Fruit fly (Drosophila melanogaster) whole organism, embryonic: Measurements from ENCODE around the gene CG10512.

Experiments
- Adf1 ChIP-seq: fragments of 200-800 bp; sonication (Bioruptor generic); IDR thresholded peaks from 2 replicates; pipeline ENCODE4 v1.3.6; 2022; ENCODE audit warnings: missing biosample characterization, missing genetic modification characterization
- CG10209 ChIP-seq: fragments of 200-800 bp; sonication (Bioruptor generic); optimal IDR thresholded peaks from 3 replicates; lab custom pipeline; 2017; ENCODE audit warnings: missing biosample characterization, mild to moderate bottlenecking, missing genetic modification characterization, missing genetic modification reagents
- CG13123 ChIP-seq: fragments of 200-800 bp; sonication (Bioruptor generic); optimal IDR thresholded peaks from 2 replicates; lab custom pipeline; 2016; ENCODE audit warnings: missing biosample characterization, missing genetic modification characterization
- CG13424 ChIP-seq: fragments of 200-800 bp; sonication (Bioruptor generic); optimal IDR thresholded peaks from 2 replicates; lab custom pipeline; 2019; ENCODE audit warnings: missing biosample characterization, mild to moderate bottlenecking, missing genetic modification characterization, moderate library complexity
- CG13624 ChIP-seq: fragments of 200-800 bp; sonication (Bioruptor generic); optimal IDR thresholded peaks from 2 replicates; lab custom pipeline; 2016; ENCODE audit warnings: missing biosample characterization, missing genetic modification characterization
- CG14050 ChIP-seq: fragments of 200-800 bp; sonication (Bioruptor generic); IDR thresholded peaks from 3 replicates; pipeline ENCODE4 v1.3.6; 2022; ENCODE audit warnings: missing biosample characterization, missing genetic modification characterization
- CG15269 ChIP-seq: fragments of 200-800 bp; sonication (Bioruptor generic); optimal IDR thresholded peaks from 2 replicates; lab custom pipeline; 2018; ENCODE audit warnings: missing biosample characterization, mild to moderate bottlenecking, missing genetic modification characterization, moderate library complexity
- CG17361 ChIP-seq: fragments of 200-800 bp; sonication (Bioruptor generic); IDR thresholded peaks from 3 replicates; pipeline ENCODE4 v1.3.6; 2022; ENCODE audit warnings: missing biosample characterization, missing genetic modification characterization
- CG17802 ChIP-seq: fragments of 200-800 bp; sonication (Bioruptor generic); optimal IDR thresholded peaks from 2 replicates; lab custom pipeline; 2018; ENCODE audit warnings: missing biosample characterization, mild to moderate bottlenecking, missing genetic modification characterization, moderate library complexity
- CG17829 ChIP-seq: fragments of 200-800 bp; optimal IDR thresholded peaks from 2 replicates; lab custom pipeline; 2019; ENCODE audit warnings: missing biosample characterization, mild to moderate bottlenecking, missing genetic modification characterization, moderate library complexity
- CG1792 ChIP-seq: fragments of 200-800 bp; sonication (Bioruptor generic); optimal IDR thresholded peaks from 2 replicates; lab custom pipeline; 2016; ENCODE audit warnings: missing biosample characterization, missing genetic modification characterization
- CG18262 ChIP-seq: fragments of 200-800 bp; optimal IDR thresholded peaks from 3 replicates; lab custom pipeline; 2019; ENCODE audit warnings: missing biosample characterization, mild to moderate bottlenecking, missing genetic modification characterization, moderate library complexity
- CG18599 ChIP-seq: fragments of 200-800 bp; sonication (Bioruptor generic); optimal IDR thresholded peaks from 3 replicates; lab custom pipeline; 2017; ENCODE audit warnings: missing biosample characterization, missing genetic modification characterization, mild to moderate bottlenecking, moderate library complexity, missing genetic modification reagents
- CG2712 ChIP-seq: fragments of 200-800 bp; optimal IDR thresholded peaks from 3 replicates; lab custom pipeline; 2019; ENCODE audit warnings: missing biosample characterization, mild to moderate bottlenecking, missing genetic modification characterization, moderate library complexity
- CG30431 ChIP-seq: fragments of 200-800 bp; sonication (Bioruptor generic); optimal IDR thresholded peaks from 2 replicates; lab custom pipeline; 2017; ENCODE audit warnings: missing biosample characterization, missing genetic modification characterization
- CG31365 ChIP-seq: fragments of 200-800 bp; sonication (Bioruptor generic); optimal IDR thresholded peaks from 2 replicates; lab custom pipeline; 2018; ENCODE audit warnings: missing biosample characterization, mild to moderate bottlenecking, missing genetic modification characterization
- CG31388 ChIP-seq: fragments of 200-800 bp; sonication (Bioruptor generic); optimal IDR thresholded peaks from 2 replicates; lab custom pipeline; 2016; ENCODE audit warnings: missing biosample characterization, missing genetic modification characterization
- CG3281 ChIP-seq: fragments of 200-800 bp; sonication (Bioruptor generic); optimal IDR thresholded peaks from 3 replicates; lab custom pipeline; 2017; ENCODE audit warnings: missing biosample characterization, mild to moderate bottlenecking, missing genetic modification characterization
- CG8388 ChIP-seq: fragments of 200-800 bp; sonication (Bioruptor generic); optimal IDR thresholded peaks from 2 replicates; lab custom pipeline; 2019; ENCODE audit warnings: missing biosample characterization, mild to moderate bottlenecking, missing genetic modification characterization, moderate library complexity
- CG8924 ChIP-seq: fragments of 200-800 bp; optimal IDR thresholded peaks from 3 replicates; lab custom pipeline; 2019; ENCODE audit warnings: missing biosample characterization, mild to moderate bottlenecking, missing genetic modification characterization, moderate library complexity
- CkIIα-i1 ChIP-seq: fragments of 200-800 bp; sonication (Bioruptor generic); IDR thresholded peaks from 2 replicates; pipeline ENCODE4 v1.3.6; 2022; ENCODE audit warnings: missing biosample characterization, missing genetic modification characterization
- CrebB ChIP-seq: fragments of 200-800 bp; sonication (Bioruptor generic); optimal IDR thresholded peaks from 3 replicates; lab custom pipeline; 2018; ENCODE audit warnings: missing biosample characterization, mild to moderate bottlenecking, missing genetic modification characterization
- Dll ChIP-seq: fragments of 200-800 bp; sonication (Bioruptor generic); IDR thresholded peaks from 4 replicates; pipeline ENCODE4 v1.3.6; 2022; ENCODE audit warnings: missing biosample characterization, missing genetic modification characterization; ENCODE audit not compliant: partially characterized antibody
- Drgx ChIP-seq: fragments of 200-800 bp; sonication (Bioruptor generic); IDR thresholded peaks from 2 replicates; pipeline ENCODE4 v1.3.6; 2022; ENCODE audit warnings: missing biosample characterization, missing genetic modification characterization
- Mad ChIP-seq: fragments of 200-800 bp; sonication (Bioruptor generic); optimal IDR thresholded peaks from 2 replicates; lab custom pipeline; 2016; ENCODE audit warnings: missing biosample characterization, missing genetic modification characterization
- Med ChIP-seq: fragments of 200-800 bp; sonication (Bioruptor generic); peaks from one replicate; lab custom pipeline; 2016; ENCODE audit warnings: missing biosample characterization, missing genetic modification characterization, mild to moderate bottlenecking, inconsistent platforms, moderate library complexity
- Myb ChIP-seq: fragments of 200-800 bp; sonication (Bioruptor generic); optimal IDR thresholded peaks from 2 replicates; lab custom pipeline; 2016; ENCODE audit warnings: missing biosample characterization, missing genetic modification characterization
- Pdp1 ChIP-seq, 2 experiments: fragments of 200-800 bp; sonication (Bioruptor generic); optimal IDR thresholded peaks; 3 replicates each; lab custom pipeline; 2016; ENCODE audit warnings: missing biosample characterization in 2 of 2, missing genetic modification characterization in 2 of 2, mild to moderate bottlenecking in 1 of 2, moderate library complexity in 1 of 2
- Rfx ChIP-seq: fragments of 200-800 bp; sonication (Bioruptor generic); IDR thresholded peaks from 2 replicates; pipeline ENCODE4 v1.3.6; 2022; ENCODE audit warnings: missing biosample characterization, missing genetic modification characterization
- Sox100B ChIP-seq: fragments of 200-800 bp; sonication (Bioruptor generic); optimal IDR thresholded peaks from 3 replicates; lab custom pipeline; 2018; ENCODE audit warnings: missing biosample characterization, mild to moderate bottlenecking, missing genetic modification characterization
- aop ChIP-seq: fragments of 200-800 bp; sonication (Bioruptor generic); IDR thresholded peaks from 2 replicates; pipeline ENCODE4 v1.3.6; 2022; ENCODE audit warnings: missing biosample characterization, missing genetic modification characterization
- btn ChIP-seq: fragments of 200-800 bp; sonication (Bioruptor generic); optimal IDR thresholded peaks from 2 replicates; lab custom pipeline; 2016; ENCODE audit warnings: missing biosample characterization, missing genetic modification characterization
- croc ChIP-seq: fragments of 200-800 bp; sonication (Bioruptor generic); conservative IDR thresholded peaks from 3 replicates; pipeline ENCODE4 v1.3.6; 2022; ENCODE audit warnings: missing biosample characterization, missing genetic modification characterization
- dmrt11E ChIP-seq: fragments of 200-800 bp; sonication (Bioruptor generic); optimal IDR thresholded peaks from 3 replicates; lab custom pipeline; 2018; ENCODE audit warnings: missing biosample characterization, mild to moderate bottlenecking, missing genetic modification characterization, moderate library complexity
- dmrt99B ChIP-seq: fragments of 200-800 bp; sonication (Bioruptor generic); optimal IDR thresholded peaks from 2 replicates; lab custom pipeline; 2018; ENCODE audit warnings: missing biosample characterization, mild to moderate bottlenecking, missing genetic modification characterization, moderate library complexity
- emc ChIP-seq: fragments of 200-800 bp; sonication (Bioruptor generic); optimal IDR thresholded peaks from 2 replicates; lab custom pipeline; 2016; ENCODE audit warnings: missing biosample characterization, missing genetic modification characterization
- gce ChIP-seq: fragments of 200-800 bp; sonication (Bioruptor generic); IDR thresholded peaks from 3 replicates; pipeline ENCODE4 v1.3.6; 2022; ENCODE audit warnings: missing biosample characterization, missing genetic modification characterization
- gcm2 ChIP-seq: fragments of 200-800 bp; sonication (Bioruptor generic); optimal IDR thresholded peaks from 2 replicates; lab custom pipeline; 2016; ENCODE audit warnings: missing biosample characterization, missing genetic modification characterization
- jing ChIP-seq: fragments of 200-800 bp; sonication (Bioruptor generic); optimal IDR thresholded peaks from 2 replicates; lab custom pipeline; 2018; ENCODE audit warnings: missing biosample characterization, mild to moderate bottlenecking, missing genetic modification characterization
- kah ChIP-seq: fragments of 200-800 bp; sonication (Bioruptor generic); optimal IDR thresholded peaks from 2 replicates; lab custom pipeline; 2018; ENCODE audit warnings: missing biosample characterization, mild to moderate bottlenecking, missing genetic modification characterization
- nerfin-1 ChIP-seq: fragments of 200-800 bp; sonication (Bioruptor generic); optimal IDR thresholded peaks from 3 replicates; lab custom pipeline; 2019; ENCODE audit warnings: missing biosample characterization, mild to moderate bottlenecking, missing genetic modification characterization, moderate library complexity
- nerfin-2 ChIP-seq: fragments of 200-800 bp; sonication (Bioruptor generic); IDR thresholded peaks from 2 replicates; pipeline ENCODE4 v1.3.6; 2022; ENCODE audit warnings: missing biosample characterization, missing genetic modification characterization; ENCODE audit not compliant: partially characterized antibody
- onecut ChIP-seq: fragments of 200-800 bp; sonication (Bioruptor generic); IDR thresholded peaks from 2 replicates; pipeline ENCODE4 v1.3.6; 2022; ENCODE audit warnings: missing biosample characterization, missing genetic modification characterization
- otp ChIP-seq: fragments of 200-800 bp; sonication (Bioruptor generic); IDR thresholded peaks from 3 replicates; pipeline ENCODE4, ENCODE4 v1.3.6; 2022; ENCODE audit warnings: missing biosample characterization, missing genetic modification characterization
- row ChIP-seq: fragments of 200-800 bp; sonication (Bioruptor generic); IDR thresholded peaks from 3 replicates; pipeline ENCODE4 v1.3.6; 2022; ENCODE audit warnings: missing biosample characterization, missing genetic modification characterization
- sisA ChIP-seq: fragments of 200-800 bp; sonication (Bioruptor generic); IDR thresholded peaks from 2 replicates; pipeline ENCODE4 v1.3.6; 2022; ENCODE audit warnings: missing biosample characterization, missing genetic modification characterization
- ssp ChIP-seq: fragments of 200-800 bp; sonication (Bioruptor generic); IDR thresholded peaks from 2 replicates; pipeline ENCODE4 v1.3.6; 2022; ENCODE audit warnings: missing biosample characterization, missing genetic modification characterization
- tup ChIP-seq: fragments of 200-800 bp; sonication (Bioruptor generic); optimal IDR thresholded peaks from 2 replicates; lab custom pipeline; 2016; ENCODE audit warnings: missing biosample characterization, mild to moderate bottlenecking, missing genetic modification characterization, moderate library complexity
- usp ChIP-seq: fragments of >200 bp; optimal IDR thresholded peaks from 2 replicates; lab custom pipeline; 2017; ENCODE audit warnings: missing biosample characterization, missing genetic modification characterization

CG10512 gene

dm6 chr3L:21253761-21254523 is 51.2 kb downstream of the CG10512 start (continued):
- peak; percentile 31; the same call in 1 of the 2 replicates for TF ChIP-seq onecut (GFP tag; lab: Robert Waterston, UW)
- TF ChIP-seq dmrt11E: peak; percentile 55
- no peak for TF ChIP-seq gcm2 (GFP tag; lab: Kevin White, UChicago)
- TF ChIP-seq usp: no peak
- TF ChIP-seq CG8924: peak; percentile 39
- peak; percentile 43 for TF ChIP-seq jing (GFP tag; lab: Kevin White, UChicago)
- TF ChIP-seq CG14050: no peak
- no peak for TF ChIP-seq Dll (GFP tag; lab: Robert Waterston, UW)
- TF ChIP-seq CG13624: no peak
- TF ChIP-seq croc (GFP tag; lab: Robert Waterston, UW): 0 out of 3 replicates have a peak, but pooled peaks have one; percentile 31
- TF ChIP-seq dmrt99B (tag; lab: Kevin White, UChicago): peak; percentile 56
- TF ChIP-seq Med (GFP tag; lab: Kevin White, UChicago): peak; percentile 12
- TF ChIP-seq CG18599 (GFP tag; lab: Kevin White, UChicago): no peak
- no peak for TF ChIP-seq CG31388 (GFP tag; lab: Kevin White, UChicago)
- peak; percentile 83 for TF ChIP-seq Drgx (GFP tag; lab: Robert Waterston, UW)
- 0 out of 3 replicates have a peak, but pooled peaks have one; percentile 21 for TF ChIP-seq otp
- no peak for TF ChIP-seq CG17802
- TF ChIP-seq aop (GFP tag; lab: Robert Waterston, UW): no peak
- TF ChIP-seq CrebB (tag; lab: Kevin White, UChicago): no peak
- TF ChIP-seq CG1792 (GFP tag; lab: Kevin White, UChicago): no peak
- peak; percentile 30 for TF ChIP-seq btn (GFP tag; lab: Kevin White, UChicago)
- TF ChIP-seq kah (GFP tag; lab: Kevin White, UChicago): no peak
- TF ChIP-seq CG13123 (GFP tag; lab: Kevin White, UChicago): no peak
- peak; percentile 39 for TF ChIP-seq nerfin-1 (tag; lab: Kevin White, UChicago)
- no peak for TF ChIP-seq CkIIα-i1
- no peak for TF ChIP-seq nerfin-2 (GFP tag; lab: Robert Waterston, UW)
- peak; percentile 38 for TF ChIP-seq CG10209 (GFP tag; lab: Kevin White, UChicago)
- no peak for TF ChIP-seq CG31365 (tag; lab: Kevin White, UChicago)
- TF ChIP-seq CG18262 (tag; lab: Kevin White, UChicago): peak; percentile 73
- no peak for TF ChIP-seq Mad (GFP tag; lab: Kevin White, UChicago)
- TF ChIP-seq CG17361 (GFP tag; lab: Robert Waterston, UW): peak; percentile 50; the same call in 2 of the 3 replicates
- TF ChIP-seq CG30431 (GFP tag; lab: Kevin White, UChicago): no peak
- peak; percentile 21 for TF ChIP-seq CG15269
- TF ChIP-seq Adf1 (GFP tag; lab: Robert Waterston, UW): no peak
- TF ChIP-seq CG3281 (GFP tag; lab: Kevin White, UChicago): no peak
- TF ChIP-seq Pdp1 (GFP tag; optimal IDR thresholded peaks at IDR 0.05; lab: Kevin White, UChicago): peak in 1 of 2 experiments; percentile 42
- peak; percentile 41; the same call in 1 of the 2 replicates for TF ChIP-seq sisA (GFP tag; lab: Robert Waterston, UW)
- TF ChIP-seq tup: no peak
- TF ChIP-seq CG2712 (tag; lab: Kevin White, UChicago): peak; percentile 75
- peak; percentile 39 for TF ChIP-seq CG13424
- peak; percentile 41 for TF ChIP-seq Sox100B (GFP tag; lab: Kevin White, UChicago)
- peak; percentile 42 for TF ChIP-seq CG8388 (GFP tag; lab: Kevin White, UChicago)
- TF ChIP-seq Myb (GFP tag; lab: Kevin White, UChicago): no peak
- TF ChIP-seq emc (GFP tag; lab: Kevin White, UChicago): no peak
- TF ChIP-seq ssp (GFP tag; lab: Robert Waterston, UW): no peak
- TF ChIP-seq Rfx (GFP tag; lab: Robert Waterston, UW): peak; percentile 26; the same call in 1 of the 2 replicates
- TF ChIP-seq CG17829 (tag; lab: Kevin White, UChicago): peak; percentile 65
- TF ChIP-seq gce (GFP tag; lab: Robert Waterston, UW): no peak
- TF ChIP-seq row (GFP tag; lab: Robert Waterston, UW): peak; percentile 48
